Worm (Caenorhabditis elegans): ENCODE data around the gene srz-31.
A peak's percentile ranks its signal among the peaks of the same experiment; 100 is the strongest.

srz-31 gene

ce11 chrIV:14123956-14124355 lies 13.2 kb upstream of the srz-31 start, which contains the start of gene nkcc-1:
nkcc-1 (minus strand) TSS chrIV:14124056.
- no peak for TF ChIP-seq ctbp-1 (GFP tag; IDR thresholded peaks at IDR 0.05)
- TF ChIP-seq ama-1 (optimal IDR thresholded peaks at IDR 0.05), result no peak
- TF ChIP-seq lin-13 (GFP tag; optimal IDR thresholded peaks at IDR 0.05), result no peak
- no peak for TF ChIP-seq nhr-11 (tag; optimal IDR thresholded peaks at IDR 0.05)
- TF ChIP-seq egl-27 (tag; optimal IDR thresholded peaks at IDR 0.05), result no peak
- TF ChIP-seq lin-29 (GFP tag; IDR thresholded peaks at IDR 0.05), result no peak
- no peak for TF ChIP-seq hlh-11 (tag; optimal IDR thresholded peaks at IDR 0.05)
- no peak for TF ChIP-seq dpl-1 (GFP tag; optimal IDR thresholded peaks at IDR 0.05)
- TF ChIP-seq set-16 (GFP tag; IDR thresholded peaks at IDR 0.05), result no peak
- TF ChIP-seq mep-1 (tag; optimal IDR thresholded peaks at IDR 0.05), result no peak
- no peak for TF ChIP-seq mxl-3 (GFP tag; optimal IDR thresholded peaks at IDR 0.05)
- no peak for TF ChIP-seq tra-1 (GFP tag; IDR thresholded peaks at IDR 0.05)
- no peak for TF ChIP-seq duxl-1 (tag; optimal IDR thresholded peaks at IDR 0.05; ENCODE audit: poor library complexity)
- no peak for TF ChIP-seq dmd-6 (GFP tag; IDR thresholded peaks at IDR 0.05)
- no peak for TF ChIP-seq cey-2 (tag; optimal IDR thresholded peaks at IDR 0.05; ENCODE audit: borderline replicate concordance, insufficient read depth)
- no peak for TF ChIP-seq nhr-41 (GFP tag; IDR thresholded peaks at IDR 0.05)
- TF ChIP-seq madf-9 (GFP tag; conservative IDR thresholded peaks at IDR 0.05), result no peak
- TF ChIP-seq madf-5 (GFP tag; IDR thresholded peaks at IDR 0.05), result no peak
- TF ChIP-seq D1046.2 (GFP tag; IDR thresholded peaks at IDR 0.05), result no peak
- no peak for TF ChIP-seq mes-2 (tag; optimal IDR thresholded peaks at IDR 0.05; ENCODE audit: poor library complexity, severe bottlenecking)

- TF ChIP-seq skn-1 (tag; optimal IDR thresholded peaks at IDR 0.05), result no peak
- TF ChIP-seq daf-19 (GFP tag; conservative IDR thresholded peaks at IDR 0.05), result no peak
- no peak for TF ChIP-seq cey-2 (tag; optimal IDR thresholded peaks at IDR 0.05; ENCODE audit: borderline replicate concordance, insufficient read depth)
- TF ChIP-seq pqm-1 (tag; optimal IDR thresholded peaks at IDR 0.05), result peak; percentile 60
- TF ChIP-seq ZK546.5 (tag; optimal IDR thresholded peaks at IDR 0.05), result no peak
- TF ChIP-seq saeg-2 (GFP tag; IDR thresholded peaks at IDR 0.05), result no peak
- no peak for TF ChIP-seq F10B5.3 (tag; optimal IDR thresholded peaks at IDR 0.05)
- no peak for TF ChIP-seq ceh-20 (GFP tag; IDR thresholded peaks at IDR 0.05)
- TF ChIP-seq daf-16 (GFP tag; optimal IDR thresholded peaks at IDR 0.05), result no peak
- TF ChIP-seq daf-16 (tag; optimal IDR thresholded peaks at IDR 0.05), result peak; percentile 53
Measured at ce11 chrIV:14127805-14128610, 9.2 kb upstream of the srz-31 start, which contains the start of gene H12I19.115. H12I19.115 (minus strand) TSS chrIV:14127855.

- no peak for TF ChIP-seq daf-8 (GFP tag; IDR thresholded peaks at IDR 0.05)
- TF ChIP-seq aha-1 (tag), result no peak
- no peak for TF ChIP-seq skn-1 (tag; optimal IDR thresholded peaks at IDR 0.05)
- no peak for TF ChIP-seq lin-15B (tag; optimal IDR thresholded peaks at IDR 0.05)
- no peak for TF ChIP-seq Y105C5A.15 (GFP tag; IDR thresholded peaks at IDR 0.05)
- no peak for TF ChIP-seq dmd-6 (GFP tag; IDR thresholded peaks at IDR 0.05)
- no peak for TF ChIP-seq dmd-8 (GFP tag; IDR thresholded peaks at IDR 0.05)
- TF ChIP-seq nhr-111 (GFP tag; optimal IDR thresholded peaks at IDR 0.05), result no peak
- no peak for TF ChIP-seq ctbp-1 (GFP tag; IDR thresholded peaks at IDR 0.05)
- no peak for TF ChIP-seq unc-62 (GFP tag; optimal IDR thresholded peaks at IDR 0.05 in 1 of 2)
- TF ChIP-seq unc-62 (tag; optimal IDR thresholded peaks at IDR 0.05), result no peak
- TF ChIP-seq pha-4 (GFP tag; IDR thresholded peaks at IDR 0.05), result no peak
- no peak for TF ChIP-seq pha-4 (tag; optimal IDR thresholded peaks at IDR 0.05)
- TF ChIP-seq zip-2 (tag; optimal IDR thresholded peaks at IDR 0.05), result no peak
- TF ChIP-seq ceh-82 (tag; optimal IDR thresholded peaks at IDR 0.05), result no peak
- TF ChIP-seq ceh-28 (tag; optimal IDR thresholded peaks at IDR 0.05), result no peak
- TF ChIP-seq lin-1 (GFP tag; IDR thresholded peaks at IDR 0.05), result no peak
- TF ChIP-seq lim-7 (GFP tag; IDR thresholded peaks at IDR 0.05), result no peak
- TF ChIP-seq lin-39 (tag; optimal IDR thresholded peaks at IDR 0.05), result no peak
Measured at ce11 chrIV:14129091-14129490, 8.1 kb upstream of the srz-31 start, which contains the start of gene srz-42. srz-42 (plus strand) TSS chrIV:14129391.
